Worm (Caenorhabditis elegans): Measurements from ENCODE around the gene cyp-37A1.

Gene cyp-37A1

ce11 chrII:14059767-14060166 is 43.0 kb upstream of the cyp-37A1 start, which contains the start of gene rpb-11 (continued):
- TF ChIP-seq sdz-12 (GFP tag; optimal IDR thresholded peaks at IDR 0.05) (no peak), saeg-2 (GFP tag; IDR thresholded peaks at IDR 0.05) (peak; percentile 71), nhr-25 (tag; optimal IDR thresholded peaks at IDR 0.05; ENCODE audit: borderline replicate concordance, insufficient read depth) (peak; percentile 34), F26F4.8 (GFP tag; conservative IDR thresholded peaks at IDR 0.05) (no peak), ztf-11 (tag; optimal IDR thresholded peaks at IDR 0.05) (no peak), unc-130 (GFP tag; optimal IDR thresholded peaks at IDR 0.05) (peak; percentile 73), fos-1 (tag; optimal IDR thresholded peaks at IDR 0.05) (no peak), ceh-82 (tag; optimal IDR thresholded peaks at IDR 0.05) (no peak), unc-39 (tag; optimal IDR thresholded peaks at IDR 0.05) (no peak), F49E8.2 (tag; optimal IDR thresholded peaks at IDR 0.05; ENCODE audit: borderline replicate concordance) (peak; percentile 47), zfp-3 (GFP tag; conservative IDR thresholded peaks at IDR 0.05) (peak; percentile 85), nhr-77 (tag; optimal IDR thresholded peaks at IDR 0.05) (peak; percentile 99), F44E2.7 (GFP tag; IDR thresholded peaks at IDR 0.05) (no peak), ceh-20 (GFP tag; IDR thresholded peaks at IDR 0.05) (peak; percentile 83; the same call in 1 of the 2 replicates), F37D6.2 (tag; optimal IDR thresholded peaks at IDR 0.05) (peak; percentile 83), ZK337.2 (GFP tag; IDR thresholded peaks at IDR 0.05) (0 out of 2 replicates have a peak, but pooled peaks have one; percentile 7), aly-2 (tag; optimal IDR thresholded peaks at IDR 0.05) (no peak)

ce11 chrII:14055717-14056116 is 39.0 kb upstream of the cyp-37A1 start:
- TF ChIP-seq vab-7 (GFP tag; IDR thresholded peaks at IDR 0.05) (no peak), fos-1 (tag; optimal IDR thresholded peaks at IDR 0.05) (no peak), pqm-1 (tag; optimal IDR thresholded peaks at IDR 0.05) (peak; percentile 75), ceh-44 (GFP tag; IDR thresholded peaks at IDR 0.05) (no peak), sdz-12 (GFP tag; optimal IDR thresholded peaks at IDR 0.05) (no peak), dve-1 (tag; optimal IDR thresholded peaks at IDR 0.05; ENCODE audit: insufficient read depth) (peak; percentile 37), nhr-77 (tag; optimal IDR thresholded peaks at IDR 0.05) (peak; percentile 38), dpl-1 (GFP tag; optimal IDR thresholded peaks at IDR 0.05) (no peak), dmd-6 (GFP tag; IDR thresholded peaks at IDR 0.05) (peak; percentile 39; the same call in 1 of the 2 replicates), Y105C5A.15 (GFP tag; IDR thresholded peaks at IDR 0.05) (no peak), daf-12 (tag; optimal IDR thresholded peaks at IDR 0.05) (no peak), daf-16 (GFP tag; optimal IDR thresholded peaks at IDR 0.05) (no peak), daf-16 (tag; optimal IDR thresholded peaks at IDR 0.05) (peak; percentile 33), fkh-10 (GFP tag; optimal IDR thresholded peaks at IDR 0.05) (no peak), nhr-28 (tag; optimal IDR thresholded peaks at IDR 0.05) (peak; percentile 46), aha-1 (tag) (peak; percentile 61)

ce11 chrII:14053141-14053540 is 36.4 kb upstream of the cyp-37A1 start:
- TF ChIP-seq madf-9 (GFP tag; conservative IDR thresholded peaks at IDR 0.05) (no peak), ceh-44 (GFP tag; IDR thresholded peaks at IDR 0.05) (no peak), dmd-6 (GFP tag; IDR thresholded peaks at IDR 0.05) (peak; percentile 34; the same call in 1 of the 2 replicates), php-3 (GFP tag; IDR thresholded peaks at IDR 0.05) (no peak)

ce11 chrII:14052204-14052603 is 35.4 kb upstream of the cyp-37A1 start, which contains the start of gene daf-5:
Gene daf-5 (minus strand): TSS chrII:14052304.
- no peak for TF ChIP-seq nhr-77 (tag; optimal IDR thresholded peaks at IDR 0.05)
- TF ChIP-seq aha-1 (tag), result peak; percentile 41

- TF ChIP-seq mep-1 (tag; optimal IDR thresholded peaks at IDR 0.05) (no peak), tra-1 (GFP tag; IDR thresholded peaks at IDR 0.05) (no peak), lim-7 (GFP tag; IDR thresholded peaks at IDR 0.05) (no peak), Y75B8A.6 (GFP tag; IDR thresholded peaks at IDR 0.05) (no peak), nhr-111 (GFP tag; optimal IDR thresholded peaks at IDR 0.05) (no peak), T20F7.1 (GFP tag; optimal IDR thresholded peaks at IDR 0.05) (no peak), ceh-82 (tag; optimal IDR thresholded peaks at IDR 0.05) (no peak), F49E8.2 (tag; optimal IDR thresholded peaks at IDR 0.05; ENCODE audit: borderline replicate concordance) (no peak), nhr-237 (tag; optimal IDR thresholded peaks at IDR 0.05) (no peak), dmd-6 (GFP tag; IDR thresholded peaks at IDR 0.05) (peak; percentile 43; the same call in 1 of the 2 replicates), snpc-1.2 (GFP tag; IDR thresholded peaks at IDR 0.05) (no peak), nhr-28 (tag; optimal IDR thresholded peaks at IDR 0.05) (peak; percentile 89), F37D6.2 (tag; optimal IDR thresholded peaks at IDR 0.05) (no peak), nhr-77 (tag; optimal IDR thresholded peaks at IDR 0.05) (peak; percentile 89), spr-3 (GFP tag; optimal IDR thresholded peaks at IDR 0.05) (no peak), sdz-12 (GFP tag; optimal IDR thresholded peaks at IDR 0.05) (no peak), lin-39 (tag; optimal IDR thresholded peaks at IDR 0.05) (no peak), dve-1 (tag; optimal IDR thresholded peaks at IDR 0.05; ENCODE audit: insufficient read depth) (peak; percentile 38), ceh-62 (tag; optimal IDR thresholded peaks at IDR 0.05) (no peak)
These were observed 34.7 kb upstream of the cyp-37A1 start for ce11 chrII:14051474-14051934.
